Worm (Caenorhabditis elegans) whole organism, L3 larva: ENCODE measurements around the gene Y37E11B.7.
"Not testable (repeated sequence)": the region's sequence is repeated elsewhere in the genome, so short reads cannot be mapped to it uniquely, and the experiment has no call there.

Experiments
- eor-1 ChIP-seq, 2 experiments: fragments of 150-350 bp; optimal IDR thresholded peaks; 2 replicates each; lab custom pipeline; 2014 to 2018; ENCODE audit warnings: missing biosample characterization in 2 of 2, missing genetic modification characterization in 2 of 2
- unc-39 ChIP-seq: sonication (generic microtip); optimal IDR thresholded peaks from 4 replicates; lab custom pipeline; 2017; ENCODE audit warnings: missing biosample characterization, missing genetic modification characterization

DNA sequence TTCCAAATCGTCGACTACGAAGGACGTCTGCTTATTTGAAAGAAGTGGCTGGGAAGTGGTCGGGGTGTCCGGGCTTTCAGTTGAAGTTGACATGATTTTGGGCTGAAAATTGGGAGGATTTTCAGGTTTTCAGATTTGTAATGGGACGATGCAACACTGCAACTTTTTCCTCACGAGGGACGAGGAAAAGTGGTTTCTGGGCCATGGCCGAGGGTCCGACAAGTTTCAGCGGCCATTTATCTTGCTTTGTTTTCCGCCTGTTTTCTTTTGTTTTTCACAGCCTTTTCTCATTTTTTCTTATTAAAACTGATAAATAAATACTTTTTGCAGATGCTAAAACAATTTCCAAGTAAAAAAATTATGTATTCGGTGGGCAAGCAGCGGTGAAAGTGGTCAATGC is 17.2 kb downstream of the Y37E11B.7 start, which contains the start of gene blos-7:
- not testable (repeated sequence) for TF ChIP-seq unc-39 (tag; lab: Kevin White, UChicago); eor-1 (tag; optimal IDR thresholded peaks at IDR 0.05; lab: Kevin White, UChicago)
